Worm (Caenorhabditis elegans): ENCODE results near the gene bath-38.
A peak's percentile ranks its signal among the peaks of the same experiment; 100 is the strongest.

Gene bath-38

ce11 chrII:10011733-10012132, 33.3 kb downstream of the bath-38 start:
- TF ChIP-seq snpc-4 (tag; optimal IDR thresholded peaks at IDR 0.05) (no peak), daf-12 (tag; optimal IDR thresholded peaks at IDR 0.05) (no peak), lin-39 (tag; optimal IDR thresholded peaks at IDR 0.05) (no peak), tbx-2 (tag; optimal IDR thresholded peaks at IDR 0.05) (no peak), egl-27 (tag; optimal IDR thresholded peaks at IDR 0.05) (no peak), sea-2 (GFP tag; optimal IDR thresholded peaks at IDR 0.05) (no peak), unc-39 (tag; optimal IDR thresholded peaks at IDR 0.05) (no peak), nhr-25 (tag; optimal IDR thresholded peaks at IDR 0.05) (peak; percentile 2)

- TF ChIP-seq R02D3.7 (tag; optimal IDR thresholded peaks at IDR 0.05) (no peak), jun-1 (tag; optimal IDR thresholded peaks at IDR 0.05) (no peak), ztf-4 (tag; optimal IDR thresholded peaks at IDR 0.05) (no peak), elt-1 (tag; optimal IDR thresholded peaks at IDR 0.05) (no peak), nhr-11 (tag; optimal IDR thresholded peaks at IDR 0.05) (no peak), nhr-25 (tag; optimal IDR thresholded peaks at IDR 0.05) (peak; percentile 32), elt-2 (tag; optimal IDR thresholded peaks at IDR 0.05) (no peak), eor-1 (tag; optimal IDR thresholded peaks at IDR 0.05) (no peak), aly-2 (tag; optimal IDR thresholded peaks at IDR 0.05) (no peak), nhr-23 (tag; optimal IDR thresholded peaks at IDR 0.05) (peak; percentile 5), ztf-11 (tag; optimal IDR thresholded peaks at IDR 0.05) (no peak), unc-39 (tag; optimal IDR thresholded peaks at IDR 0.05) (no peak), daf-12 (tag; optimal IDR thresholded peaks at IDR 0.05) (no peak), unc-62 (GFP tag; optimal IDR thresholded peaks at IDR 0.05) (no peak)
Observed at ce11 chrII:10010914-10011313, 34.2 kb downstream of the bath-38 start.

ce11 chrII:10008552-10008951, 36.5 kb downstream of the bath-38 start:
- no peak for TF ChIP-seq skn-1 (tag; optimal IDR thresholded peaks at IDR 0.05)
- TF ChIP-seq eor-1 (tag; optimal IDR thresholded peaks at IDR 0.05): no peak
- TF ChIP-seq unc-39 (tag; optimal IDR thresholded peaks at IDR 0.05): no peak
- TF ChIP-seq egl-5 (tag; optimal IDR thresholded peaks at IDR 0.05): no peak
- TF ChIP-seq fkh-10 (GFP tag; optimal IDR thresholded peaks at IDR 0.05): no peak
- no peak for TF ChIP-seq nhr-28 (tag; optimal IDR thresholded peaks at IDR 0.05)
- no peak for TF ChIP-seq egl-27 (tag; optimal IDR thresholded peaks at IDR 0.05)
- no peak for TF ChIP-seq nfya-1 (tag; optimal IDR thresholded peaks at IDR 0.05; ENCODE audit: insufficient read depth)
- no peak for TF ChIP-seq mdl-1 (tag; optimal IDR thresholded peaks at IDR 0.05)
- no peak for TF ChIP-seq ztf-4 (tag; optimal IDR thresholded peaks at IDR 0.05)
- no peak for TF ChIP-seq pha-4 (tag; optimal IDR thresholded peaks at IDR 0.05)
- TF ChIP-seq elt-1 (tag; optimal IDR thresholded peaks at IDR 0.05): no peak
- TF ChIP-seq nhr-43 (tag; optimal IDR thresholded peaks at IDR 0.05; ENCODE audit: poor library complexity, severe bottlenecking): no peak
- TF ChIP-seq nhr-67 (tag; optimal IDR thresholded peaks at IDR 0.05): no peak
- no peak for TF ChIP-seq elt-2 (tag; optimal IDR thresholded peaks at IDR 0.05)
- TF ChIP-seq hmg-11 (tag; optimal IDR thresholded peaks at IDR 0.05): no peak
- no peak for TF ChIP-seq nhr-23 (tag; optimal IDR thresholded peaks at IDR 0.05)

- no peak for TF ChIP-seq ama-1 (optimal IDR thresholded peaks at IDR 0.05)
- no peak for TF ChIP-seq sea-2 (GFP tag; optimal IDR thresholded peaks at IDR 0.05)
- TF ChIP-seq hmg-11 (tag; optimal IDR thresholded peaks at IDR 0.05): no peak
- no peak for TF ChIP-seq nhr-23 (tag; optimal IDR thresholded peaks at IDR 0.05)
- TF ChIP-seq unc-39 (tag; optimal IDR thresholded peaks at IDR 0.05): no peak
- no peak for TF ChIP-seq lin-39 (tag; optimal IDR thresholded peaks at IDR 0.05)
- TF ChIP-seq ceh-16 (tag; optimal IDR thresholded peaks at IDR 0.05): no peak
- TF ChIP-seq ceh-28 (tag; optimal IDR thresholded peaks at IDR 0.05): no peak
- TF ChIP-seq ceh-82 (tag; optimal IDR thresholded peaks at IDR 0.05): no peak
- TF ChIP-seq unc-62 (GFP tag; optimal IDR thresholded peaks at IDR 0.05): no peak
- TF ChIP-seq elt-3 (tag; optimal IDR thresholded peaks at IDR 0.05): no peak
- no peak for TF ChIP-seq elt-2 (tag; optimal IDR thresholded peaks at IDR 0.05)
- no peak for TF ChIP-seq snpc-4 (tag; optimal IDR thresholded peaks at IDR 0.05)
- no peak for TF ChIP-seq pha-4 (tag; optimal IDR thresholded peaks at IDR 0.05)
- TF ChIP-seq lin-15B (tag; optimal IDR thresholded peaks at IDR 0.05): no peak
- TF ChIP-seq R02D3.7 (tag; optimal IDR thresholded peaks at IDR 0.05): no peak
- no peak for TF ChIP-seq lsy-12 (tag; optimal IDR thresholded peaks at IDR 0.05)
Observed at ce11 chrII:10007917-10008316, 37.2 kb downstream of the bath-38 start, which contains the start of gene ZK892.5. Gene ZK892.5, plus strand, starts transcription at chrII:10008217.

Data from whole organism, L3 larva.